Worm (Caenorhabditis elegans): Measurements from ENCODE around the gene ttr-50.
A peak's percentile ranks its signal among the peaks of the same experiment; 100 is the strongest.

ttr-50 gene

DNA sequence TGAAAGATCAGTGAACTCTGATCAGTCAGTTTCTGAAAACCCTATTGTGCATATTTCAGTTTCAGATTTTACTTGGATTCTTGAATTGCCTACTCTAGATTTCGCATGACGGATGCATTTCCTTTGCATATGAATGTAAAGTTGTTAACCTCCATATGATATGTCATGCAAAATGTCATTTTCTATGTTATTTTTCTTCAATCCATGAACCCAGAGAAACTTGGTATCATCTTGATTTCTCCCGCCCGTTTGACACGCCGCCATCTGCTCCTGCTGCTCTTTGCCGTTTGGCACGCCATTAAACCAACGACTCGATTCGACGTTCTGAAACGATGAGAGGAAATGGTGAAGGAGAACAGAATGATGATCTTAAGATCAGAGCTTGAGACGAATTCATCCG, 9.5 kb upstream of the ttr-50 start:
- TF ChIP-seq mls-2 (tag; optimal IDR thresholded peaks at IDR 0.05) (no peak), nhr-237 (tag; optimal IDR thresholded peaks at IDR 0.05) (no peak), snpc-4 (tag; optimal IDR thresholded peaks at IDR 0.05) (no peak), lin-32 (GFP tag; optimal IDR thresholded peaks at IDR 0.05) (no peak), drap-1 (GFP tag; optimal IDR thresholded peaks at IDR 0.05) (no peak), sem-2 (GFP tag; optimal IDR thresholded peaks at IDR 0.05) (no peak), pha-4 (tag; optimal IDR thresholded peaks at IDR 0.05) (no peak), lin-13 (tag; optimal IDR thresholded peaks at IDR 0.05) (no peak), lsy-2 (tag; optimal IDR thresholded peaks at IDR 0.05) (no peak), nhr-28 (tag; optimal IDR thresholded peaks at IDR 0.05) (no peak), unc-62 (GFP tag; optimal IDR thresholded peaks at IDR 0.05) (no peak), mab-5 (tag; optimal IDR thresholded peaks at IDR 0.05) (no peak), mep-1 (tag; optimal IDR thresholded peaks at IDR 0.05) (no peak), ceh-43 (GFP tag; optimal IDR thresholded peaks at IDR 0.05) (no peak), ceh-39 (tag; optimal IDR thresholded peaks at IDR 0.05) (no peak)

DNA sequence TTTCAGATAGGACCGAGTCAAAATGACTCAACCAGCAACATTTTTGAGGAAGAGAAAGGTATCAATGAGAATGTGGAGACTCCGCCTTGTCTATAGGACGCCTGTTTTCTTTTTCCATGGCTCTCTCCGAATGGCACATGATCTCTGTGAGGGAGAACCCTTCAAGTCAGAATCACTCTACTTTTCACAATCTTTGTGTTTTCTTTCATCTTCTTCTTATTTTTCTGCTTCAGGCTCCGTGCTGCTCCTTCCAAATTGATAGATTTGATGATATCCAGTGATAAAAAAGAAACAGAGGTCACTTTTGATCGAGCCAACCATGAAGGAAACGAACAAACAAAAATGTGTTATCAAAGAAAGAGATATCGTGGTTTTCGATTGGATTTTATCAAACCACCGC, 8.2 kb upstream of the ttr-50 start, which contains the start of gene ZK809.8:
Gene ZK809.8, minus strand, starts transcription at position 34 of the 400 bp plus-strand sequence.
- no peak for TF ChIP-seq nhr-76 (tag; optimal IDR thresholded peaks at IDR 0.05)
- no peak for TF ChIP-seq drap-1 (GFP tag; optimal IDR thresholded peaks at IDR 0.05)
- no peak for TF ChIP-seq unc-62 (GFP tag; optimal IDR thresholded peaks at IDR 0.05)
- no peak for TF ChIP-seq cnd-1 (tag; optimal IDR thresholded peaks at IDR 0.05)
- peak; percentile 15 for TF ChIP-seq hlh-1 (tag; optimal IDR thresholded peaks at IDR 0.05)

DNA sequence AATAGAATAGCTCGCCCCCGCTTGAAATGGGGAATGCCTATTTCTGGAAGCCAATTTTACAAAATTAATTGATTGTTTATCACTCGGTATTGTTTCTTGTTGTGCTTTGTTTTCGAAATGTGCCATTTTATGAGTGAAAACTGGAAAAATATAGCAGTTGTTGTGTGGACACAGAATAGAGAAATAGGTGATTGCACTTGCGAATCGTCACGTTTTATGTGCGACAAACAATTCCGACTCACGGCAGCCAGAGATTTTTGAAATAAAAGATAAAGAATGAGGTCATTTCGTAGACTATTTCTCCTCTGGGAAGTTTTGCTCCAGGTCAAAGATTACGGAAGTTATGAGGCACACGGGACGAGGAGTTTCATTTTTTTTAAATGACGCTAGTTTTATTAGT, 6.1 kb upstream of the ttr-50 start:
- TF ChIP-seq nhr-12 (tag; optimal IDR thresholded peaks at IDR 0.05) (no peak), lin-13 (tag; optimal IDR thresholded peaks at IDR 0.05) (no peak), nhr-28 (tag; optimal IDR thresholded peaks at IDR 0.05) (no peak), ceh-39 (tag; optimal IDR thresholded peaks at IDR 0.05) (no peak), hlh-1 (tag; optimal IDR thresholded peaks at IDR 0.05) (peak; percentile 17), pha-4 (tag; optimal IDR thresholded peaks at IDR 0.05) (no peak), elt-1 (tag; optimal IDR thresholded peaks at IDR 0.05; ENCODE audit: borderline replicate concordance, insufficient read depth) (no peak), cnd-1 (tag; optimal IDR thresholded peaks at IDR 0.05) (no peak), lsy-2 (tag; optimal IDR thresholded peaks at IDR 0.05) (no peak)

DNA sequence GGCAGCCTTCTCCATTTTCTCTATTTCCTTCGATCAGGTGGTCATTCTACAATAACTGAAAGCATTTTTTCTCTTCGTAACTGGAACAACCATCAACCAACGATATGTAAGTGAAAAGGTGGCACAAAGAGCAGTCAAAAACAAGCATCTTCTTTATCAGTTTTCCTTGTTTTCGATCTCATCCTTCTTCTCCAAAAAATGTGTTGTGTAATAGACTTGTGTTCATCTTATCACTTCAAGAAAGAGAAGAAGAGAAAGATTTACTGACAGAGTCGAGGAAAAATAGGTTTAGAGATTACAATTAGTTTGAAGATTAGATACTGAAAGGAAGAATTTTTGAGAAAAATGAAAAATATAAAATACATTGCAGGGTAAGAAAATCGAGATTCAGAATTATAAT, 4.5 kb upstream of the ttr-50 start:
- TF ChIP-seq ceh-43 (GFP tag; optimal IDR thresholded peaks at IDR 0.05): no peak
- TF ChIP-seq zip-8 (tag; optimal IDR thresholded peaks at IDR 0.05): no peak
- no peak for TF ChIP-seq ceh-83 (GFP tag; optimal IDR thresholded peaks at IDR 0.05)
- no peak for TF ChIP-seq nhr-12 (tag; optimal IDR thresholded peaks at IDR 0.05)
- TF ChIP-seq nhr-2 (tag; optimal IDR thresholded peaks at IDR 0.05): no peak
- no peak for TF ChIP-seq ceh-39 (tag; optimal IDR thresholded peaks at IDR 0.05)
- TF ChIP-seq lin-13 (tag; optimal IDR thresholded peaks at IDR 0.05): no peak
- no peak for TF ChIP-seq ztf-11 (tag; optimal IDR thresholded peaks at IDR 0.05)
- no peak for TF ChIP-seq lin-32 (GFP tag; optimal IDR thresholded peaks at IDR 0.05)
- TF ChIP-seq blmp-1 (tag; optimal IDR thresholded peaks at IDR 0.05): no peak
- TF ChIP-seq unc-39 (tag; optimal IDR thresholded peaks at IDR 0.05): no peak
- no peak for TF ChIP-seq mab-5 (tag; optimal IDR thresholded peaks at IDR 0.05)

DNA sequence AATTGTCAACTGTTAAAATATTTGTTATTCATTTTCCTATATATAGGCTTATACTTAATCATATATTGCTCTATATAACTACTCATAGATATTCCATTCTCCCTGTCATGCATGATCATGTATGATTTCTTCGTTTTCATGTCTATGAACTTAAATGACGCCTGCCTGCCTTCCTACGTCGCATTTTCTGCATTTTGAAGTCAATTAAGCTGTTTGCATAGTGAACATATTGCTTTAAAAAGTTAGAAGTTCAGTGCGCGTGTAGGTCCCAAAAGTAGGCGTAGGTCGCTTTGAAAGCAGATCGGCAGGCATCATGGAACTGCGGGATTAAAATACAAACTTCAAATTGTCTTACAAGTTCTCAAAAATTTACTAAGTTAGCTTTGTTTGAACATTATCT, 3.9 kb upstream of the ttr-50 start:
- TF ChIP-seq mab-5 (tag; optimal IDR thresholded peaks at IDR 0.05) (no peak), drap-1 (GFP tag; optimal IDR thresholded peaks at IDR 0.05) (no peak), ceh-83 (GFP tag; optimal IDR thresholded peaks at IDR 0.05) (no peak), lin-13 (tag; optimal IDR thresholded peaks at IDR 0.05) (no peak), mep-1 (tag; optimal IDR thresholded peaks at IDR 0.05) (no peak), ham-2 (GFP tag; optimal IDR thresholded peaks at IDR 0.05) (no peak), ztf-11 (tag; optimal IDR thresholded peaks at IDR 0.05) (no peak), ceh-43 (GFP tag; optimal IDR thresholded peaks at IDR 0.05) (no peak), elt-3 (tag; optimal IDR thresholded peaks at IDR 0.05) (no peak), zip-8 (tag; optimal IDR thresholded peaks at IDR 0.05) (no peak), cnd-1 (tag; optimal IDR thresholded peaks at IDR 0.05) (no peak), mls-2 (tag; optimal IDR thresholded peaks at IDR 0.05) (no peak), ceh-39 (tag; optimal IDR thresholded peaks at IDR 0.05) (no peak), sem-2 (GFP tag; optimal IDR thresholded peaks at IDR 0.05) (no peak), nhr-237 (tag; optimal IDR thresholded peaks at IDR 0.05) (no peak), lsy-2 (tag; optimal IDR thresholded peaks at IDR 0.05) (no peak), nhr-2 (tag; optimal IDR thresholded peaks at IDR 0.05) (no peak), pha-4 (tag; optimal IDR thresholded peaks at IDR 0.05) (no peak)

DNA sequence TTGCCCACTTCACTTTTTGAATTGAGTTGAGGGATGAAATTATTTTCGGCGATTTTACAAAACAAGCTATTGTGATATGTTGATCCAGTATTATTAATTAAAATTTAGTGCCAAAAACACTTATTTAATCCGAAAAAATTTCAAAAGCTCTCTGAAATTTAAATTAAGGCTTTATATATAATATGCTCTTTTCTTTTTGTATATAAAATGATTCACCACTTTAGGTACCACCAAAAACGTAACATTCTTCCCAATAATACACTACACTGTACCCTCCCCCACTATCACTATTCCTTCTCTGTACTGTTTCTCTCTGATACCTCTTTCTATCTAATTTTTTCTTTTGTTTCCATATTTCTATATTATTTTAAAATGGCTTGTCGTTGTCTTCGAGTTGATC, 3.0 kb upstream of the ttr-50 start, which contains the start of gene prx-2:
Gene prx-2, plus strand, starts transcription at position 301 of the 400 bp plus-strand sequence.
- TF ChIP-seq M03D4.4 (tag; optimal IDR thresholded peaks at IDR 0.05): no peak
- TF ChIP-seq drap-1 (GFP tag; optimal IDR thresholded peaks at IDR 0.05): no peak
- TF ChIP-seq lin-13 (tag; optimal IDR thresholded peaks at IDR 0.05): no peak
- no peak for TF ChIP-seq lin-32 (GFP tag; optimal IDR thresholded peaks at IDR 0.05)
- no peak for TF ChIP-seq nhr-12 (tag; optimal IDR thresholded peaks at IDR 0.05)
- no peak for TF ChIP-seq elt-1 (tag; optimal IDR thresholded peaks at IDR 0.05; ENCODE audit: borderline replicate concordance, insufficient read depth)
- TF ChIP-seq nhr-2 (tag; optimal IDR thresholded peaks at IDR 0.05): no peak
- no peak for TF ChIP-seq unc-62 (GFP tag; optimal IDR thresholded peaks at IDR 0.05)
- no peak for TF ChIP-seq ces-1 (GFP tag; optimal IDR thresholded peaks at IDR 0.05)
- TF ChIP-seq ztf-11 (tag; optimal IDR thresholded peaks at IDR 0.05): no peak
- no peak for TF ChIP-seq blmp-1 (tag; optimal IDR thresholded peaks at IDR 0.05)
- no peak for TF ChIP-seq elt-3 (tag; optimal IDR thresholded peaks at IDR 0.05)
- TF ChIP-seq pha-4 (tag; optimal IDR thresholded peaks at IDR 0.05): no peak
- TF ChIP-seq snpc-4 (tag; optimal IDR thresholded peaks at IDR 0.05): no peak
- no peak for TF ChIP-seq hlh-1 (tag; optimal IDR thresholded peaks at IDR 0.05)
- TF ChIP-seq lsy-2 (tag; optimal IDR thresholded peaks at IDR 0.05): no peak
